Worm (Caenorhabditis elegans) whole organism, L2 larva: ENCODE measurements around the gene grl-17.

Source experiments
- C34F6.9 ChIP-seq: fragments of 150-350 bp; optimal IDR thresholded peaks from 2 replicates; lab custom pipeline; 2014; ENCODE audit warnings: missing biosample characterization, missing genetic modification characterization
- Y55F3AM.14 ChIP-seq: fragments of 200-800 bp; sonication (Bioruptor generic); optimal IDR thresholded peaks from 2 replicates; lab custom pipeline; 2018; ENCODE audit warnings: mild to moderate bottlenecking, missing genetic modification characterization, missing compliant biosample characterization
- ZK546.5 ChIP-seq: sonication (generic microtip); optimal IDR thresholded peaks from 2 replicates; lab custom pipeline; 2017; ENCODE audit warnings: missing biosample characterization, missing genetic modification characterization
- alr-1 ChIP-seq: fragments of 150-350 bp; optimal IDR thresholded peaks from 2 replicates; lab custom pipeline; 2014; ENCODE audit warnings: missing biosample characterization, missing genetic modification characterization
- aly-2 ChIP-seq: fragments of 150-350 bp; optimal IDR thresholded peaks from 2 replicates; lab custom pipeline; 2014; ENCODE audit warnings: missing biosample characterization, missing genetic modification characterization
- blmp-1 ChIP-seq: sonication (generic microtip); optimal IDR thresholded peaks from 2 replicates; lab custom pipeline; 2017; ENCODE audit warnings: missing genetic modification characterization, mild to moderate bottlenecking, missing compliant biosample characterization, antibody characterized with exemption, moderate library complexity; ENCODE audit not compliant: insufficient read depth
- ceh-16 ChIP-seq: fragments of 150-350 bp; optimal IDR thresholded peaks from 2 replicates; lab custom pipeline; 2014; ENCODE audit warnings: missing biosample characterization, missing genetic modification characterization
- ceh-82 ChIP-seq: fragments of 150-350 bp; optimal IDR thresholded peaks from 2 replicates; lab custom pipeline; 2014; ENCODE audit warnings: missing biosample characterization, missing genetic modification characterization
- crh-2 ChIP-seq: sonication (generic microtip); optimal IDR thresholded peaks from 2 replicates; lab custom pipeline; 2017; ENCODE audit warnings: missing biosample characterization, missing genetic modification characterization
- dmd-4 ChIP-seq: sonication (generic microtip); optimal IDR thresholded peaks from 2 replicates; lab custom pipeline; 2017; ENCODE audit warnings: missing biosample characterization, missing genetic modification characterization
- egl-27 ChIP-seq: sonication (generic microtip); optimal IDR thresholded peaks from 3 replicates; lab custom pipeline; 2017; ENCODE audit warnings: missing biosample characterization, missing genetic modification reagents, missing genetic modification characterization
- elt-1 ChIP-seq: fragments of 150-350 bp; optimal IDR thresholded peaks from 2 replicates; lab custom pipeline; 2014; ENCODE audit warnings: missing biosample characterization, missing genetic modification characterization
- fos-1 ChIP-seq: fragments of 150-350 bp; optimal IDR thresholded peaks from 2 replicates; lab custom pipeline; 2014; ENCODE audit warnings: missing biosample characterization, missing genetic modification characterization
- gmeb-1 ChIP-seq: fragments of 150-350 bp; optimal IDR thresholded peaks from 2 replicates; lab custom pipeline; 2014; ENCODE audit warnings: missing biosample characterization, missing genetic modification characterization
- lin-13 ChIP-seq: fragments of 150-350 bp; optimal IDR thresholded peaks from 2 replicates; lab custom pipeline; 2014; ENCODE audit warnings: missing biosample characterization, missing genetic modification reagents, missing genetic modification characterization
- lin-39 ChIP-seq: fragments of 150-350 bp; optimal IDR thresholded peaks from 2 replicates; lab custom pipeline; 2014; ENCODE audit warnings: missing biosample characterization, missing genetic modification reagents, missing genetic modification characterization
- mbf-1 ChIP-seq: sonication (generic microtip); optimal IDR thresholded peaks from 2 replicates; lab custom pipeline; 2017; ENCODE audit warnings: missing biosample characterization, missing genetic modification characterization
- mdl-1 ChIP-seq, 2 experiments: fragments of 150-350 bp in 1 of 2; sonication (generic microtip) in 1 of 2; optimal IDR thresholded peaks; 2 replicates each; lab custom pipeline; 2017; ENCODE audit warnings: missing biosample characterization in 2 of 2, missing genetic modification characterization in 2 of 2
- nhr-10 ChIP-seq: sonication (generic microtip); optimal IDR thresholded peaks from 2 replicates; lab custom pipeline; 2017; ENCODE audit warnings: missing biosample characterization, missing genetic modification characterization
- nhr-11 ChIP-seq: fragments of 150-350 bp; optimal IDR thresholded peaks from 2 replicates; lab custom pipeline; 2014; ENCODE audit warnings: missing biosample characterization, missing genetic modification characterization
- nhr-129 ChIP-seq: fragments of 150-350 bp; optimal IDR thresholded peaks from 2 replicates; lab custom pipeline; 2014; ENCODE audit warnings: missing biosample characterization, missing genetic modification characterization
- nhr-21 ChIP-seq: fragments of 150-350 bp; optimal IDR thresholded peaks from 2 replicates; lab custom pipeline; 2014; ENCODE audit warnings: missing biosample characterization, missing genetic modification characterization
- nhr-237 ChIP-seq: fragments of 150-350 bp; optimal IDR thresholded peaks from 2 replicates; lab custom pipeline; 2014; ENCODE audit warnings: missing biosample characterization, missing genetic modification characterization
- nhr-25 ChIP-seq: fragments of 150-350 bp; sonication (generic microtip); optimal IDR thresholded peaks from 3 replicates; lab custom pipeline; 2014; ENCODE audit warnings: missing biosample characterization, missing genetic modification characterization
- nhr-6 ChIP-seq: fragments of 150-350 bp; optimal IDR thresholded peaks from 2 replicates; lab custom pipeline; 2014; ENCODE audit warnings: missing biosample characterization, missing genetic modification characterization
- nhr-77 ChIP-seq: fragments of 150-350 bp; optimal IDR thresholded peaks from 2 replicates; lab custom pipeline; 2014; ENCODE audit warnings: missing biosample characterization, missing genetic modification characterization
- peb-1 ChIP-seq: fragments of 150-350 bp; optimal IDR thresholded peaks from 2 replicates; lab custom pipeline; 2014; ENCODE audit warnings: missing biosample characterization, missing genetic modification characterization
- sem-4 ChIP-seq: fragments of 150-350 bp; optimal IDR thresholded peaks from 2 replicates; lab custom pipeline; 2014; ENCODE audit warnings: missing biosample characterization, missing genetic modification reagents, missing genetic modification characterization
- skn-1 ChIP-seq: sonication (generic microtip); optimal IDR thresholded peaks from 2 replicates; lab custom pipeline; 2017; ENCODE audit warnings: missing biosample characterization, missing genetic modification characterization
- sma-3 ChIP-seq: sonication (generic microtip); optimal IDR thresholded peaks from 2 replicates; lab custom pipeline; 2016; ENCODE audit warnings: missing genetic modification reagents, missing genetic modification characterization, missing compliant biosample characterization
- sma-9 ChIP-seq, 2 experiments: fragments of 150-350 bp in 1 of 2; sonication (generic microtip) in 1 of 2; optimal IDR thresholded peaks; 2 replicates each; lab custom pipeline; 2014 to 2016; ENCODE audit warnings: missing genetic modification characterization in 2 of 2, mild to moderate bottlenecking in 1 of 2, missing biosample characterization in 1 of 2, missing compliant biosample characterization in 1 of 2, missing genetic modification reagents in 1 of 2, moderate library complexity in 1 of 2
- unc-55 ChIP-seq: fragments of 150-350 bp; sonication (generic microtip); optimal IDR thresholded peaks from 3 replicates; lab custom pipeline; 2014; ENCODE audit warnings: missing biosample characterization, missing genetic modification reagents, missing genetic modification characterization
- ztf-1 ChIP-seq: fragments of 200-800 bp; sonication (Bioruptor generic); conservative IDR thresholded peaks from 2 replicates; pipeline ENCODE4 v1.3.6; 2022; ENCODE audit warnings: missing genetic modification characterization, missing compliant biosample characterization
- ztf-11 ChIP-seq: sonication (generic microtip); optimal IDR thresholded peaks from 2 replicates; lab custom pipeline; 2017; ENCODE audit warnings: missing biosample characterization, missing genetic modification characterization
- ztf-4 ChIP-seq: fragments of 150-350 bp; optimal IDR thresholded peaks from 2 replicates; lab custom pipeline; 2014; ENCODE audit warnings: missing biosample characterization, missing genetic modification characterization

grl-17 gene

DNA sequence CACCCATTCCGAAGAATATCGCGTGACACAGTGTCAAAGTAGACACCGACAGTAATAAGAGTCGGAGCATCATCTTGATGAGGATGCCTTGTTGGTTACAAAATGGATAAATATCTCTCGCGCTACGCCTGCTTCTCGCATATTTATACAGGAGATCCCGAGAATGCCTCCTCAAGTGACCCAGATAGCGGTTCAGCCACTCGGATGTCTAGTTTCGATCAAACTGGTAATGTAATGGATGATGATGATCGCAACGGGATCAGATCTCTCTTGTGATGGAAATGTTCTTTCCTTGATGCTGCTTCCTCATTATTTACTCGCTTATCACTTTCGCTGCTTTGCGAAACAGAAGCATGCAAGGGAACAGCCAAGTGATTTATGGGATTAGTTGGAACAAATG, at the start of gene grl-17:
TSS of gene grl-17 (minus strand) at position 101 of the 400 bp plus-strand sequence.
- TF ChIP-seq nhr-10 (tag; lab: Kevin White, UChicago) (no peak), peb-1 (tag; lab: Kevin White, UChicago) (no peak), Y55F3AM.14 (no peak), sma-3 (GFP tag; lab: Kevin White, UChicago) (no peak), blmp-1 (tag; lab: Kevin White, UChicago) (no peak), ceh-82 (tag; lab: Kevin White, UChicago) (no peak), ztf-1 (no peak), ceh-16 (tag; lab: Kevin White, UChicago) (no peak)

DNA sequence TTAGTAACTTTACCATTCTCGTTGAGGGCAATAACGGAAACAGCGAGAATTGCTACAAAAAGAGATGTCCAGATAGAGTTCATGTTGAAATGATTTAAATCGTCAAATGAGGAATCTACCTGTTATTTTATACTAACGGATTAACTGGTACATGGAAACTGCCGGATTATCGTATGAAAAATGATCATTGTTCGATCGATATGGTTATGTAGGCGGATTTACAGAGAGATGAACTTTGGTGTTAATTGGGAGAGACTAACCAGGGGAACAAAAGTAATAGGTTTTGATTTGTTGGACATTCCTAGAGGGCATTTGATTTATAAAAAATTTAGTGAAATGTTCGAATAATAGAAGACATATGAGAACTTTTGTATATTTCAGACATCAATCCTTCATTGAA, 48.0 kb upstream of the grl-17 start, which contains the start of gene spig-9:
TSS of gene spig-9 (minus strand) at position 101 of the 400 bp plus-strand sequence.
- TF ChIP-seq dmd-4 (tag; lab: Kevin White, UChicago) (no peak), mbf-1 (tag; lab: Kevin White, UChicago) (no peak), peb-1 (tag; lab: Kevin White, UChicago) (no peak), nhr-129 (tag; lab: Kevin White, UChicago) (no peak), sem-4 (tag; lab: Kevin White, UChicago) (no peak), C34F6.9 (no peak)

DNA sequence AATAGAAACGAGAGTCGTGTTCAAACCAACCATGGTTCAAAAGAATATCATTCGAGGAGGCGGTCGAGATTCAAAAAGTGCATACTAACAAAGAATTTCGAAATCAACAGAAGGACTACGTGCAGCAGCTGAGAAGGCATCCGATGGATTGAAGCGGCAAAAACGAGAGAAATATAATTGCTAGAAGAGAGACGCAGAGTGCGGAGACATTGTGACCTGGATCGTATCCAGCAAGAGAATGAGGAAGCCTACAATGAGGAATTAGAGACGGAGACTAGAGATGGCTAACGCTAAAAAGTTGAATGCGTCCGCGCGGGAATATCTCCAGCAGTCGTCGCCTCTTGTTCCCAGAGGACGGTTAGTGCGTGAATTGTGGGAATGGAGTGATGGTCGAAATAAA, 46.1 kb upstream of the grl-17 start:
- TF ChIP-seq alr-1 (tag; lab: Kevin White, UChicago) (no peak), lin-39 (tag; lab: Kevin White, UChicago) (no peak), sma-3 (GFP tag; lab: Kevin White, UChicago) (no peak), peb-1 (tag; lab: Kevin White, UChicago) (no peak), dmd-4 (tag; lab: Kevin White, UChicago) (no peak), Y55F3AM.14 (no peak), nhr-21 (tag; lab: Kevin White, UChicago) (peak; percentile 20), mdl-1 (tag; optimal IDR thresholded peaks at IDR 0.05; lab: Kevin White, UChicago) (no peak)

DNA sequence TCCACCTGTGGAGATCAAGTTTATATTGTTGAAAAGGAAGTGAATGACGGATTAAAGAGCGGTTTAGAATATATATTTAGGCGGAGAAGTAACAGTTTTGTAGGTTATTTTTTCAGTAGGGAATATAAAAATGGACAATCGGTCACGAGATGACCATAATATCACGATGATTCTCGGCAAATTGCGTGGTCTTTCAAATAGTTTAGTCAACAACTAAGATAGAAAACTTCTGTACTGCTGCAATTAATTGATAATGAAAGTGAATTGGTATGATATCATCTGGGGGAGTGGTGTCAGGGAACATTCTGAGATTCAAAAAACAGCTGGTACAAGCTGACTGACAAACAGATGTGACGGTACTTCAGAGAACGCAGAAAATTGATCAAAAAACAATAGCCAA, 44.7 kb upstream of the grl-17 start:
- TF ChIP-seq nhr-237 (tag; lab: Kevin White, UChicago) = no peak
- no peak for TF ChIP-seq peb-1 (tag; lab: Kevin White, UChicago)
- peak; percentile 36 for TF ChIP-seq nhr-25 (tag; lab: Kevin White, UChicago)
- no peak for TF ChIP-seq dmd-4 (tag; lab: Kevin White, UChicago)
- TF ChIP-seq blmp-1 (tag; lab: Kevin White, UChicago) = peak; percentile 90
- TF ChIP-seq ztf-4 (tag; lab: Kevin White, UChicago) = no peak
- no peak for TF ChIP-seq ZK546.5 (tag; lab: Kevin White, UChicago)
- TF ChIP-seq nhr-77 (tag; lab: Kevin White, UChicago) = no peak
- no peak for TF ChIP-seq C34F6.9
- no peak for TF ChIP-seq ceh-82 (tag; lab: Kevin White, UChicago)
- no peak for TF ChIP-seq egl-27 (tag; lab: Kevin White, UChicago)
- no peak for TF ChIP-seq ztf-11 (tag; lab: Kevin White, UChicago)
- TF ChIP-seq nhr-6 (tag; lab: Kevin White, UChicago) = no peak
- TF ChIP-seq crh-2 = peak; percentile 15
- no peak for TF ChIP-seq lin-13
- peak; percentile 44 for TF ChIP-seq sma-9 (GFP tag; optimal IDR thresholded peaks at IDR 0.05; lab: Kevin White, UChicago)
- no peak for TF ChIP-seq sma-9 (tag; optimal IDR thresholded peaks at IDR 0.05; lab: Kevin White, UChicago)
- TF ChIP-seq sma-3 (GFP tag; lab: Kevin White, UChicago) = peak; percentile 60
- TF ChIP-seq gmeb-1 = no peak
- TF ChIP-seq elt-1 = no peak
- no peak for TF ChIP-seq fos-1 (tag; lab: Kevin White, UChicago)
- TF ChIP-seq nhr-10 (tag; lab: Kevin White, UChicago) = no peak
- no peak for TF ChIP-seq lin-39 (tag; lab: Kevin White, UChicago)
- no peak for TF ChIP-seq alr-1 (tag; lab: Kevin White, UChicago)
- no peak for TF ChIP-seq nhr-11 (tag; lab: Kevin White, UChicago)
- no peak for TF ChIP-seq mbf-1 (tag; lab: Kevin White, UChicago)
- TF ChIP-seq aly-2 = no peak
- TF ChIP-seq skn-1 (tag; lab: Kevin White, UChicago) = no peak
- no peak for TF ChIP-seq unc-55 (GFP tag; lab: Kevin White, UChicago)
